Worm (Caenorhabditis elegans): ENCODE measurements around the gene kin-4.

Gene kin-4

ce11 chrIV:11377439-11377838, 48.1 kb upstream of the kin-4 start (continued):
- peak; percentile 57 for TF ChIP-seq tbp1 (GFP tag; optimal IDR thresholded peaks at IDR 0.05)
- TF ChIP-seq F37B4.10 (GFP tag; IDR thresholded peaks at IDR 0.05), result no peak
- peak; percentile 56 for TF ChIP-seq die-1 (tag; optimal IDR thresholded peaks at IDR 0.05)
- 0 out of 2 replicates have a peak, but pooled peaks have one; percentile 18 for TF ChIP-seq ceh-91 (GFP tag; IDR thresholded peaks at IDR 0.05)
- TF ChIP-seq nhr-120 (GFP tag; IDR thresholded peaks at IDR 0.05), result no peak
- peak; percentile 53 for TF ChIP-seq atf-7 (tag; optimal IDR thresholded peaks at IDR 0.05)
- no peak for TF ChIP-seq egrh-3 (GFP tag; IDR thresholded peaks at IDR 0.05)
- no peak for TF ChIP-seq lin-40 (tag; optimal IDR thresholded peaks at IDR 0.05)
- no peak for TF ChIP-seq Y53F4B.3 (GFP tag; IDR thresholded peaks at IDR 0.05)
- TF ChIP-seq lin-26 (GFP tag; IDR thresholded peaks at IDR 0.05), result no peak
- peak; percentile 55 for TF ChIP-seq repo-1 (tag; optimal IDR thresholded peaks at IDR 0.05)
- TF ChIP-seq cebp-2 (GFP tag; IDR thresholded peaks at IDR 0.05), result peak; percentile 63; the same call in 1 of the 2 replicates
- peak in 1 of 2 experiments; percentile 24 for TF ChIP-seq rec-8 (tag; optimal IDR thresholded peaks at IDR 0.05)
- TF ChIP-seq F52B5.7 (tag; optimal IDR thresholded peaks at IDR 0.05), result peak; percentile 22
- 0 out of 2 replicates have a peak, but pooled peaks have one; percentile 55 for TF ChIP-seq egl-44 (GFP tag; IDR thresholded peaks at IDR 0.05)
- TF ChIP-seq madf-6 (GFP tag; IDR thresholded peaks at IDR 0.05), result peak; percentile 86
- TF ChIP-seq lin-35 (GFP tag; optimal IDR thresholded peaks at IDR 0.05), result no peak
- TF ChIP-seq egl-18 (GFP tag; IDR thresholded peaks at IDR 0.05), result no peak
- peak; percentile 56 for TF ChIP-seq rcor-1 (GFP tag; IDR thresholded peaks at IDR 0.05)
- peak; percentile 88 for TF ChIP-seq ekl-4 (GFP tag; IDR thresholded peaks at IDR 0.05)
- no peak for TF ChIP-seq attf-5 (GFP tag; optimal IDR thresholded peaks at IDR 0.05)
- TF ChIP-seq him-1 (tag; optimal IDR thresholded peaks at IDR 0.05), result no peak
- TF ChIP-seq snpc-1.1 (tag; optimal IDR thresholded peaks at IDR 0.05; ENCODE audit: insufficient read depth), result no peak
- peak; percentile 63; the same call in 1 of the 2 replicates for TF ChIP-seq ztf-25 (GFP tag; IDR thresholded peaks at IDR 0.05)
- no peak for TF ChIP-seq K12H6.12 (tag; optimal IDR thresholded peaks at IDR 0.05)
- no peak for TF ChIP-seq F57A8.1 (GFP tag; optimal IDR thresholded peaks at IDR 0.05)
- no peak for TF ChIP-seq ztf-22 (GFP tag; optimal IDR thresholded peaks at IDR 0.05)
- peak; percentile 68; the same call in 1 of the 2 replicates for TF ChIP-seq ceh-40 (GFP tag; IDR thresholded peaks at IDR 0.05)
- no peak for TF ChIP-seq hlh-26 (GFP tag; conservative IDR thresholded peaks at IDR 0.05)
- peak; percentile 94 for TF ChIP-seq Y53G8AR.9 (GFP tag; conservative IDR thresholded peaks at IDR 0.05)
- peak; percentile 81 for TF ChIP-seq hsf-1 (GFP tag; IDR thresholded peaks at IDR 0.05)
- no peak for TF ChIP-seq hmg-20 (GFP tag; IDR thresholded peaks at IDR 0.05)
- 0 out of 2 replicates have a peak, but pooled peaks have one; percentile 35 for TF ChIP-seq F39B2.1 (GFP tag; IDR thresholded peaks at IDR 0.05)
- peak; percentile 20 for TF ChIP-seq ztf-18 (tag; optimal IDR thresholded peaks at IDR 0.05)
- TF ChIP-seq ceh-100 (GFP tag; IDR thresholded peaks at IDR 0.05), result 0 out of 2 replicates have a peak, but pooled peaks have one; percentile 9
- TF ChIP-seq ama-1 (optimal IDR thresholded peaks at IDR 0.05), result no peak
- peak; percentile 44 to 85 for TF ChIP-seq ama-1 (GFP tag; optimal IDR thresholded peaks at IDR 0.05)
- peak; percentile 47 for TF ChIP-seq xnd-1 (tag; optimal IDR thresholded peaks at IDR 0.05)
- TF ChIP-seq tlf-1 (GFP tag; optimal IDR thresholded peaks at IDR 0.05), result peak; percentile 78
- peak; percentile 82 for TF ChIP-seq madf-3 (GFP tag; IDR thresholded peaks at IDR 0.05)
- TF ChIP-seq snpc-4 (GFP tag; optimal IDR thresholded peaks at IDR 0.05), result no peak
- TF ChIP-seq snpc-4 (tag; optimal IDR thresholded peaks at IDR 0.05), result peak in 2 of 4 experiments; percentile 14 to 24
- no peak for TF ChIP-seq nfyb-1 (GFP tag; IDR thresholded peaks at IDR 0.05)
